Worm (Caenorhabditis elegans) whole organism, mixed stage, embryonic: ENCODE data around the gene T08G3.11.

ENCODE experiments used
- M03D4.4 ChIP-seq: sonication (generic microtip); optimal IDR thresholded peaks from 2 replicates; lab custom pipeline; 2017; ENCODE audit warnings: mild to moderate bottlenecking, missing genetic modification characterization, missing compliant biosample characterization
- bed-3 ChIP-seq: fragments of 200-800 bp; sonication (Bioruptor generic); optimal IDR thresholded peaks from 3 replicates; lab custom pipeline; 2018; ENCODE audit warnings: mild to moderate bottlenecking, missing genetic modification characterization, moderate library complexity, missing compliant biosample characterization
- ces-1 ChIP-seq: fragments of 150-350 bp; optimal IDR thresholded peaks from 2 replicates; lab custom pipeline; 2014; ENCODE audit warnings: missing biosample characterization, missing genetic modification reagents, missing genetic modification characterization
- drap-1 ChIP-seq: fragments of 200-800 bp; sonication (Bioruptor generic); optimal IDR thresholded peaks from 3 replicates; lab custom pipeline; 2018; ENCODE audit warnings: mild to moderate bottlenecking, missing genetic modification characterization, missing compliant biosample characterization
- elt-3 ChIP-seq: fragments of 150-350 bp; optimal IDR thresholded peaks from 2 replicates; lab custom pipeline; 2014; ENCODE audit warnings: missing biosample characterization, missing genetic modification characterization
- flh-1 ChIP-seq: fragments of 200-800 bp; sonication (Bioruptor generic); optimal IDR thresholded peaks from 2 replicates; lab custom pipeline; 2018; ENCODE audit warnings: mild to moderate bottlenecking, missing genetic modification characterization, moderate library complexity, missing compliant biosample characterization
- lin-32 ChIP-seq: fragments of 200-800 bp; sonication (Bioruptor generic); optimal IDR thresholded peaks from 2 replicates; lab custom pipeline; 2018; ENCODE audit warnings: mild to moderate bottlenecking, missing genetic modification characterization, missing compliant biosample characterization
- lsy-2 ChIP-seq: fragments of 150-350 bp; optimal IDR thresholded peaks from 2 replicates; lab custom pipeline; 2014; ENCODE audit warnings: missing biosample characterization, missing genetic modification characterization
- nhr-237 ChIP-seq: fragments of 150-350 bp; optimal IDR thresholded peaks from 2 replicates; lab custom pipeline; 2014; ENCODE audit warnings: missing biosample characterization, missing genetic modification characterization
- pha-4 ChIP-seq: fragments of 150-350 bp; optimal IDR thresholded peaks from 2 replicates; lab custom pipeline; 2018; ENCODE audit warnings: missing biosample characterization, missing genetic modification reagents, missing genetic modification characterization
- snpc-4 ChIP-seq: fragments of 150-350 bp; optimal IDR thresholded peaks from 2 replicates; lab custom pipeline; 2014; ENCODE audit warnings: missing biosample characterization, missing genetic modification characterization
- unc-120 ChIP-seq: sonication (generic microtip); optimal IDR thresholded peaks from 2 replicates; lab custom pipeline; 2017; ENCODE audit warnings: missing genetic modification characterization, missing compliant biosample characterization; ENCODE audit not compliant: poor library complexity, severe bottlenecking
- unc-62 ChIP-seq: fragments of 150-350 bp; optimal IDR thresholded peaks from 2 replicates; lab custom pipeline; 2014; ENCODE audit warnings: missing biosample characterization, missing genetic modification reagents, missing genetic modification characterization
- ztf-11 ChIP-seq: fragments of 150-350 bp; optimal IDR thresholded peaks from 2 replicates; lab custom pipeline; 2014; ENCODE audit warnings: missing biosample characterization, missing genetic modification characterization

DNA sequence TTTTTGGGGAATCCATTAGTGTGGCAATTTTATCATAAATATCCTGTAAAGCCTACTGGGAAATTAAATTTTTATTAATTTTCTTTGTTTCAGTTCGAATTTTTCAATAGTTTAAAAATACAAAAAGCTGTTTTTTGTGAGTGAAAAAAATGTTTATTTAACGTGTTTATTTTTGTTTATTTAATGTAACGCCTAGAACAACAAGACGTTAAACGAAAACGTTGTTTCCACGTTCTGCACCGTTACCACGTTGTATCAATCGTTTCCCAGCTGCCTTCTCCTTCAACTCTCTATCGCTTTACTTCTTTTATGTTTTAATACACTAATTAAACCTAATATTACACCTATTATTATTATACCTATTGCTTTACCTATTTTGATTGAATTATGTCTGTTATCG, 31.4 kb downstream of the T08G3.11 start, which contains the start of gene T08G3.13:
- TF ChIP-seq lsy-2 (tag; lab: Kevin White, UChicago) (no peak), flh-1 (GFP tag; lab: Kevin White, UChicago) (no peak), ces-1 (GFP tag; lab: Kevin White, UChicago) (no peak), drap-1 (GFP tag; lab: Kevin White, UChicago) (no peak), ztf-11 (tag; lab: Kevin White, UChicago) (no peak), nhr-237 (no peak), pha-4 (no peak), M03D4.4 (tag; lab: Kevin White, UChicago) (no peak), unc-62 (GFP tag; lab: Kevin White, UChicago) (no peak), bed-3 (GFP tag; lab: Kevin White, UChicago) (no peak), lin-32 (GFP tag; lab: Kevin White, UChicago) (no peak), elt-3 (tag; lab: Kevin White, UChicago) (no peak), unc-120 (tag; lab: Kevin White, UChicago) (no peak), snpc-4 (no peak)
